Worm (Caenorhabditis elegans): Measurements from ENCODE around the gene srsx-16.

Gene srsx-16

ce11 chrIV:5603321-5603720 is 16.2 kb downstream of the srsx-16 start:
- TF ChIP-seq mes-2 (tag; optimal IDR thresholded peaks at IDR 0.05; ENCODE audit: poor library complexity, severe bottlenecking) (peak; percentile 27), hmg-1.1 (GFP tag; IDR thresholded peaks at IDR 0.05) (0 out of 2 replicates have a peak, but pooled peaks have one; percentile 22), daf-16 (GFP tag; optimal IDR thresholded peaks at IDR 0.05) (no peak), daf-16 (tag; optimal IDR thresholded peaks at IDR 0.05) (peak; percentile 77), spr-1 (tag; optimal IDR thresholded peaks at IDR 0.05) (no peak), lin-13 (GFP tag; optimal IDR thresholded peaks at IDR 0.05) (no peak), nhr-28 (tag; optimal IDR thresholded peaks at IDR 0.05) (no peak), set-16 (GFP tag; IDR thresholded peaks at IDR 0.05) (no peak), nhr-111 (GFP tag; optimal IDR thresholded peaks at IDR 0.05) (no peak), hlh-11 (tag; optimal IDR thresholded peaks at IDR 0.05) (peak; percentile 5), snpc-1.2 (GFP tag; IDR thresholded peaks at IDR 0.05) (0 out of 2 replicates have a peak, but pooled peaks have one; percentile 57), nhr-6 (tag; optimal IDR thresholded peaks at IDR 0.05) (peak; percentile 49), pha-4 (GFP tag; IDR thresholded peaks at IDR 0.05) (no peak), pha-4 (tag; optimal IDR thresholded peaks at IDR 0.05) (peak; percentile 91), F37D6.2 (tag; optimal IDR thresholded peaks at IDR 0.05) (no peak), ZK337.2 (GFP tag; IDR thresholded peaks at IDR 0.05) (no peak), dve-1 (tag; optimal IDR thresholded peaks at IDR 0.05; ENCODE audit: insufficient read depth) (peak; percentile 12), lsy-2 (tag; optimal IDR thresholded peaks at IDR 0.05) (peak in 1 of 2 experiments; percentile 14)

ce11 chrIV:5602415-5602814 is 17.1 kb downstream of the srsx-16 start:
- TF ChIP-seq hlh-30 (tag; optimal IDR thresholded peaks at IDR 0.05; ENCODE audit: insufficient read depth) (peak; percentile 74), R02D3.7 (tag; optimal IDR thresholded peaks at IDR 0.05) (no peak)

DNA sequence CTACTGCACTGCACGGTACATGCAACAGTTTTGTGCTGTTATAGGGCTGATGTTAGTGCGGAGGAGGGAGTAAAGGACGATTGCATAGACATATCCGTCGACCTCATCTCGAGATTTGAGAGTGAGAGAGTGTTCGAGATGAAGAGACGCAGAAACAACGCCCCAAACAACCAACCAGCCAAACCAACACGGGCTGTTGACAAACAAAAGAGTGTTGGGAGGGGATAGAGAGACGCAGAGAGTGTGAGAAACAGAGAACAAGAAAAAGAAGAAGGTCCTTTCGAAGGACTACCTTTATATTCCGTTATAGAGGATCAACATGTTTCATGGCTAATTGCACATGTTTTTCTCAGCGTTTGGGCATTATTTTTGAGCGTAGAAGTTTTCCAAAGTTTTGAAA is 19.2 kb downstream of the srsx-16 start:
- TF ChIP-seq egl-27 (tag; optimal IDR thresholded peaks at IDR 0.05) = no peak
- peak; percentile 98 for TF ChIP-seq aha-1 (tag)
- TF ChIP-seq unc-130 (GFP tag; optimal IDR thresholded peaks at IDR 0.05) = no peak
- no peak for TF ChIP-seq ama-1 (optimal IDR thresholded peaks at IDR 0.05)
- no peak for TF ChIP-seq ZK546.5 (tag; optimal IDR thresholded peaks at IDR 0.05)
- TF ChIP-seq zfp-3 (GFP tag; conservative IDR thresholded peaks at IDR 0.05) = no peak
- no peak for TF ChIP-seq lin-39 (tag; optimal IDR thresholded peaks at IDR 0.05)
- no peak for TF ChIP-seq mep-1 (tag; optimal IDR thresholded peaks at IDR 0.05)
- TF ChIP-seq hlh-11 (tag; optimal IDR thresholded peaks at IDR 0.05) = peak; percentile 37
- peak; percentile 15 for TF ChIP-seq nhr-28 (tag; optimal IDR thresholded peaks at IDR 0.05)
- no peak for TF ChIP-seq dmd-8 (GFP tag; IDR thresholded peaks at IDR 0.05)
- TF ChIP-seq Y5F2A.4 (GFP tag; optimal IDR thresholded peaks at IDR 0.05) = no peak
- TF ChIP-seq ceh-44 (GFP tag; IDR thresholded peaks at IDR 0.05) = no peak
- peak; percentile 44 for TF ChIP-seq nhr-6 (tag; optimal IDR thresholded peaks at IDR 0.05)
- TF ChIP-seq php-3 (GFP tag; IDR thresholded peaks at IDR 0.05) = no peak
- TF ChIP-seq fkh-10 (GFP tag; optimal IDR thresholded peaks at IDR 0.05) = no peak
- no peak for TF ChIP-seq unc-39 (tag; optimal IDR thresholded peaks at IDR 0.05)
- no peak for TF ChIP-seq gei-8 (GFP tag; optimal IDR thresholded peaks at IDR 0.05)
- no peak for TF ChIP-seq nhr-48 (tag; optimal IDR thresholded peaks at IDR 0.05)
- no peak for TF ChIP-seq nhr-25 (tag; optimal IDR thresholded peaks at IDR 0.05; ENCODE audit: borderline replicate concordance, insufficient read depth)
- TF ChIP-seq zag-1 (tag; optimal IDR thresholded peaks at IDR 0.05) = no peak
- no peak for TF ChIP-seq skn-1 (tag; optimal IDR thresholded peaks at IDR 0.05)
- no peak for TF ChIP-seq pha-4 (GFP tag; IDR thresholded peaks at IDR 0.05)
- peak; percentile 59 for TF ChIP-seq pha-4 (tag; optimal IDR thresholded peaks at IDR 0.05)
- no peak for TF ChIP-seq ces-1 (GFP tag; optimal IDR thresholded peaks at IDR 0.05)
- no peak for TF ChIP-seq ceh-20 (GFP tag; IDR thresholded peaks at IDR 0.05)
- TF ChIP-seq aly-2 (tag; optimal IDR thresholded peaks at IDR 0.05) = no peak
- TF ChIP-seq ceh-32 (tag; optimal IDR thresholded peaks at IDR 0.05; ENCODE audit: poor library complexity) = no peak
- TF ChIP-seq F49E8.2 (tag; optimal IDR thresholded peaks at IDR 0.05; ENCODE audit: borderline replicate concordance) = no peak
- TF ChIP-seq lin-1 (GFP tag; IDR thresholded peaks at IDR 0.05) = no peak
- peak; percentile 43 for TF ChIP-seq rbr-2 (tag; optimal IDR thresholded peaks at IDR 0.05)
- TF ChIP-seq dve-1 (tag; optimal IDR thresholded peaks at IDR 0.05; ENCODE audit: insufficient read depth) = no peak
- TF ChIP-seq F26F4.8 (GFP tag; conservative IDR thresholded peaks at IDR 0.05) = no peak
- no peak for TF ChIP-seq nhr-42 (GFP tag; IDR thresholded peaks at IDR 0.05)
- TF ChIP-seq attf-4 (tag; optimal IDR thresholded peaks at IDR 0.05) = no peak

All from whole organism, L4 larva.